Fruit fly (Drosophila melanogaster): Measurements from ENCODE around the gene PIG-K.

The PIG-K gene

DNA sequence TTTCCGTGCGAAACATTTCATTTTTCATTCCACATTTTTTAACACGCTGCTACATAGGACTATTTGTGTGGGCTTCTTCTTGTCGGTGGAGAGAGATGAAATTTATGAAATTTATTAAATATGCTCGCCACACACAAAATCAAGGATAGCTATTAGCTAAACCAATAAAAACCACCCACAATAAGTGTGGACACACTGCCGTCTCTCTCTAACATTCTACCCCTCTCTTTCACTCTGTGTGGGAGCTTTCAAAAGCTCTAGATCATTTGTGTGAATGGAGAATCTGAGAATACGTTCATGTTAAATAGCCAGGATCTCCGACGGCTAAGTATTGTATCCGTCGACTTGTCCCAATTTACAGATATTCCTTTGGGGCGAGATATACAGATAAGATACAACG, 28.4 kb upstream of the PIG-K start (continued):
- no peak for TF ChIP-seq CG14050 (GFP tag; IDR thresholded peaks at IDR 0.05)
- TF ChIP-seq CG18619 (GFP tag; optimal IDR thresholded peaks at IDR 0.05): no peak
- TF ChIP-seq shn (GFP tag; optimal IDR thresholded peaks at IDR 0.05): no peak
- TF ChIP-seq CG9817 (tag; optimal IDR thresholded peaks at IDR 0.05): no peak
- TF ChIP-seq cg (GFP tag; optimal IDR thresholded peaks at IDR 0.05): no peak
- TF ChIP-seq gce (GFP tag; IDR thresholded peaks at IDR 0.05): no peak
- no peak for TF ChIP-seq ftz-f1 (GFP tag; optimal IDR thresholded peaks at IDR 0.05)
- TF ChIP-seq en (GFP tag; optimal IDR thresholded peaks at IDR 0.05): no peak
- no peak for TF ChIP-seq maf-S (GFP tag; optimal IDR thresholded peaks at IDR 0.05)
- no peak for TF ChIP-seq al (GFP tag; IDR thresholded peaks at IDR 0.05)
- no peak for TF ChIP-seq Lhr (GFP tag; optimal IDR thresholded peaks at IDR 0.05)
- TF ChIP-seq CG17186 (GFP tag; optimal IDR thresholded peaks at IDR 0.05): no peak
- no peak for TF ChIP-seq CG7963 (GFP tag; IDR thresholded peaks at IDR 0.05; ENCODE audit: partially characterized antibody)
- no peak for TF ChIP-seq lab (GFP tag; optimal IDR thresholded peaks at IDR 0.05)
- TF ChIP-seq sens (GFP tag): peak; percentile 58
- no peak for TF ChIP-seq kni (GFP tag; optimal IDR thresholded peaks at IDR 0.05)
- no peak for TF ChIP-seq NC2α (GFP tag; optimal IDR thresholded peaks at IDR 0.05)
- no peak for TF ChIP-seq hbn (GFP tag; IDR thresholded peaks at IDR 0.05; ENCODE audit: partially characterized antibody)

DNA sequence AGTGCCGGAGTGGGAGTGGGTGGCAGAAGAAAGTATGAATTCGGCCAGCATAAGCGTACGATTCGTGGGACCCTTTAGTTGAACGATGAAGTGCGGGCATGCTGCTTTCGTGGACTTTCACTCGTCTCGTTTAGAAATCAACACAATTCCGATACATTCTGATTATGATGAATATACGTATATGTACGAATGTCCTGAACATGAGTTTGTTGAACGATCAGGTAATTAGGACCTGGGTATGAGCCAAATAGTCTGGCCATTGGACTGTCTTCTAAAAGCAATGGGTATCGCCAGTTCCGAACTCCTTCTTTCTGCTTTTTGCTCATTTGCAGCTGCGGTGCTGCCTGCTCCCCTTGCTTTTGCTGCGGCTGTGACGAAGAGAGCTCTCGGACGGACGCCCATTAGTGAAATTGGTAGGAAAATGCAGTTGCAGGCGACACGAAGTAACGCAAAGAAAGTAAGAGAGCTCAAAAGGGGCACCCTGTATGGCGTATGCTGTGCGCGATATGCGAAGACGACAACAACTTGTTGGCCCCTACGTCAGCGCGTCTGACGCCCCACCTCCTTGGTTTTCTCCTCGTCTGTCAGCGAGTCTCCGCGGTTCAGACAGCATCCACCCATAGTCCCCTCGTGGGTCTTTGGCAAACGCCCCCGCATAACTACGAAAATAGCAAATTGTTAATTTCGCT, 27.8 kb upstream of the PIG-K start:
- TF ChIP-seq CG9437 (GFP tag; optimal IDR thresholded peaks at IDR 0.05) (peak; percentile 36), NfI (GFP tag; optimal IDR thresholded peaks at IDR 0.05) (peak; percentile 3), D (optimal IDR thresholded peaks at IDR 0.05) (no peak), D (GFP tag; optimal IDR thresholded peaks at IDR 0.05) (peak; percentile 10), Myb (GFP tag; optimal IDR thresholded peaks at IDR 0.05) (no peak), dysf (GFP tag; IDR thresholded peaks at IDR 0.05) (0 out of 3 replicates have a peak, but pooled peaks have one; percentile 35), CG15601 (tag; optimal IDR thresholded peaks at IDR 0.05) (peak; percentile 4), Camta (GFP tag; optimal IDR thresholded peaks at IDR 0.05) (peak; percentile 31), CG10654 (GFP tag; optimal IDR thresholded peaks at IDR 0.05) (no peak), CG9215 (GFP tag; IDR thresholded peaks at IDR 0.05) (peak; percentile 28; the same call in 1 of the 2 replicates), tup (GFP tag; optimal IDR thresholded peaks at IDR 0.05) (no peak), CG5180 (GFP tag; optimal IDR thresholded peaks at IDR 0.05) (peak; percentile 85), Meics (GFP tag; optimal IDR thresholded peaks at IDR 0.05) (no peak), CG2712 (tag; optimal IDR thresholded peaks at IDR 0.05) (no peak), Rx (GFP tag; IDR thresholded peaks at IDR 0.05) (no peak), gem (tag; optimal IDR thresholded peaks at IDR 0.05) (peak; percentile 44), CG13424 (tag; optimal IDR thresholded peaks at IDR 0.05) (peak; percentile 13), CoRest (tag; optimal IDR thresholded peaks at IDR 0.05) (peak; percentile 40), H15 (GFP tag; IDR thresholded peaks at IDR 0.05) (0 out of 3 replicates have a peak, but pooled peaks have one; percentile 32), CG30431 (GFP tag; optimal IDR thresholded peaks at IDR 0.05) (peak; percentile 19), dpn (GFP tag; optimal IDR thresholded peaks at IDR 0.05) (no peak), shn (GFP tag; optimal IDR thresholded peaks at IDR 0.05) (peak; percentile 17), Kr (GFP tag; optimal IDR thresholded peaks at IDR 0.05) (no peak), gce (GFP tag; IDR thresholded peaks at IDR 0.05) (no peak), zf30C (GFP tag; optimal IDR thresholded peaks at IDR 0.05) (no peak), Rfx (GFP tag; IDR thresholded peaks at IDR 0.05) (peak; percentile 25; the same call in 1 of the 2 replicates), CG32532 (GFP tag; IDR thresholded peaks at IDR 0.05) (peak; percentile 19; the same call in 1 of the 2 replicates), Sox102F (GFP tag; optimal IDR thresholded peaks at IDR 0.05) (peak; percentile 41), CG4360 (GFP tag; IDR thresholded peaks at IDR 0.05) (no peak), chm (GFP tag; IDR thresholded peaks at IDR 0.05) (0 out of 2 replicates have a peak, but pooled peaks have one; percentile 14), D19A (tag; optimal IDR thresholded peaks at IDR 0.05) (peak; percentile 5), wdn (GFP tag; IDR thresholded peaks at IDR 0.05) (no peak), hkb (optimal IDR thresholded peaks at IDR 0.05) (no peak), hkb (GFP tag; IDR thresholded peaks at IDR 0.05) (0 out of 2 replicates have a peak, but pooled peaks have one; percentile 15)
